Worm (Caenorhabditis elegans): ENCODE results near the gene F42A6.6.

Gene F42A6.6

ce11 chrIV:3291977-3292561 is 44.6 kb downstream of the F42A6.6 start, which contains the start of gene W08E12.8:
TSS of gene W08E12.8 (plus strand) at chrIV:3292371.
- peak; percentile 6 for TF ChIP-seq mxl-3 (GFP tag; optimal IDR thresholded peaks at IDR 0.05)
- no peak for TF ChIP-seq ceh-82 (tag; optimal IDR thresholded peaks at IDR 0.05)
- TF ChIP-seq hlh-30 (tag; optimal IDR thresholded peaks at IDR 0.05; ENCODE audit: insufficient read depth) = peak; percentile 58
- TF ChIP-seq dve-1 (tag; optimal IDR thresholded peaks at IDR 0.05; ENCODE audit: insufficient read depth) = no peak
- peak; percentile 3 for TF ChIP-seq hlh-11 (tag; optimal IDR thresholded peaks at IDR 0.05)
- TF ChIP-seq nhr-42 (GFP tag; IDR thresholded peaks at IDR 0.05) = no peak
- no peak for TF ChIP-seq duxl-1 (tag; optimal IDR thresholded peaks at IDR 0.05; ENCODE audit: poor library complexity)
- peak; percentile 66 for TF ChIP-seq set-16 (GFP tag; IDR thresholded peaks at IDR 0.05)
- no peak for TF ChIP-seq pqm-1 (tag; optimal IDR thresholded peaks at IDR 0.05)
- TF ChIP-seq nhr-102 (tag; optimal IDR thresholded peaks at IDR 0.05) = no peak

DNA sequence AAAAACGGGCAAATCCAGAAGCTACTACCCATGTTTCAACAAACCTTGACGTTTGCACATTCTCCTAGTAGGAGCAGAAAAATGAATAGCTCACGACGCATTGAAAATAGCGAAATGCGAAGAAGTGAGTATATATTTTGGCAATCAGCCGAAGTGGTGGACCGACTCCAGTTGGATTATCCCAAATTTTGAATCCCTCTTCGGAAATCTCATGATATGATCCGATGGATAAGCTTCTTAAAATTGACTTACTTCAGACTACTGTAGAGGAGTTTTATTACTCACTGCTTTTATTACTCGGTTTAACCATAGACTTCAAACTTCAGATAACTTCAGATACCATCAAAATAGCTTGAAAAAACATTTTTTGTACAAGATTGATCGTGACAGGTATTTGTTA is 47.4 kb downstream of the F42A6.6 start, which contains the start of gene gcy-23:
Gene gcy-23 (minus strand): TSS at position 101 of the 400 bp plus-strand sequence.
- TF ChIP-seq D1046.2 (GFP tag; IDR thresholded peaks at IDR 0.05) (no peak), ceh-20 (GFP tag; IDR thresholded peaks at IDR 0.05) (no peak), hlh-30 (tag; optimal IDR thresholded peaks at IDR 0.05; ENCODE audit: insufficient read depth) (no peak), fos-1 (tag; optimal IDR thresholded peaks at IDR 0.05) (no peak), ztf-7 (tag; optimal IDR thresholded peaks at IDR 0.05) (no peak), duxl-1 (tag; optimal IDR thresholded peaks at IDR 0.05; ENCODE audit: poor library complexity) (no peak), nhr-10 (tag; optimal IDR thresholded peaks at IDR 0.05) (no peak)

Data from whole organism, L4 larva.